Fruit fly (Drosophila melanogaster) whole organism, embryonic: ENCODE data around the gene CG31157.

Experiments
- Awh ChIP-seq: fragments of 200-800 bp; sonication (Bioruptor generic); IDR thresholded peaks from 2 replicates; pipeline ENCODE4, ENCODE4 v1.3.6; 2022; ENCODE audit warnings: missing biosample characterization, missing genetic modification characterization
- C15 ChIP-seq: fragments of 200-800 bp; sonication (Bioruptor generic); IDR thresholded peaks from 3 replicates; pipeline ENCODE4 v1.3.6; 2022; ENCODE audit warnings: missing biosample characterization, missing genetic modification characterization
- CG10147 ChIP-seq: fragments of 200-800 bp; sonication (Bioruptor generic); optimal IDR thresholded peaks from 2 replicates; lab custom pipeline; 2019; ENCODE audit warnings: missing biosample characterization, mild to moderate bottlenecking, missing genetic modification characterization, moderate library complexity
- CG10543 ChIP-seq: fragments of 200-800 bp; sonication (Bioruptor generic); optimal IDR thresholded peaks from 3 replicates; lab custom pipeline; 2017; ENCODE audit warnings: missing biosample characterization, mild to moderate bottlenecking, missing genetic modification characterization, moderate library complexity
- CG11093 ChIP-seq: fragments of 200-800 bp; sonication (Bioruptor generic); IDR thresholded peaks from 3 replicates; pipeline ENCODE4 v1.3.6; 2022; ENCODE audit warnings: missing biosample characterization, missing genetic modification characterization
- CG12236 ChIP-seq: fragments of 200-800 bp; sonication (Bioruptor generic); optimal IDR thresholded peaks from 2 replicates; lab custom pipeline; 2016; ENCODE audit warnings: missing biosample characterization, missing genetic modification characterization
- CG1233 ChIP-seq: fragments of 200-800 bp; sonication (Bioruptor generic); optimal IDR thresholded peaks from 4 replicates; lab custom pipeline; 2018; ENCODE audit warnings: missing biosample characterization, mild to moderate bottlenecking, missing genetic modification characterization
- CG17328 ChIP-seq: fragments of 200-800 bp; sonication (Bioruptor generic); IDR thresholded peaks from 2 replicates; pipeline ENCODE4 v1.3.6; 2022; ENCODE audit warnings: missing biosample characterization, missing genetic modification characterization
- CG17802 ChIP-seq: fragments of 200-800 bp; sonication (Bioruptor generic); optimal IDR thresholded peaks from 2 replicates; lab custom pipeline; 2018; ENCODE audit warnings: missing biosample characterization, mild to moderate bottlenecking, missing genetic modification characterization, moderate library complexity
- CG17829 ChIP-seq: fragments of 200-800 bp; optimal IDR thresholded peaks from 2 replicates; lab custom pipeline; 2019; ENCODE audit warnings: missing biosample characterization, mild to moderate bottlenecking, missing genetic modification characterization, moderate library complexity
- CG18599 ChIP-seq: fragments of 200-800 bp; sonication (Bioruptor generic); optimal IDR thresholded peaks from 3 replicates; lab custom pipeline; 2017; ENCODE audit warnings: missing biosample characterization, missing genetic modification characterization, mild to moderate bottlenecking, moderate library complexity, missing genetic modification reagents
- CG2120 ChIP-seq: fragments of 200-800 bp; sonication (Bioruptor generic); optimal IDR thresholded peaks from 3 replicates; lab custom pipeline; 2016; ENCODE audit warnings: missing biosample characterization, missing genetic modification characterization
- CG2199 ChIP-seq: fragments of 200-800 bp; sonication (Bioruptor generic); IDR thresholded peaks from 3 replicates; pipeline ENCODE4 v1.3.6; 2022; ENCODE audit warnings: missing biosample characterization, missing genetic modification characterization
- CG2678 ChIP-seq: fragments of 200-800 bp; sonication (Bioruptor generic); optimal IDR thresholded peaks from 3 replicates; lab custom pipeline; 2019; ENCODE audit warnings: missing biosample characterization, mild to moderate bottlenecking, missing genetic modification characterization, moderate library complexity
- CG30403 ChIP-seq: fragments of 200-800 bp; sonication (Bioruptor generic); optimal IDR thresholded peaks from 3 replicates; lab custom pipeline; 2016; ENCODE audit warnings: missing biosample characterization, missing genetic modification characterization
- CG3281 ChIP-seq: fragments of 200-800 bp; sonication (Bioruptor generic); optimal IDR thresholded peaks from 3 replicates; lab custom pipeline; 2017; ENCODE audit warnings: missing biosample characterization, mild to moderate bottlenecking, missing genetic modification characterization
- CG34422 ChIP-seq: fragments of 200-800 bp; sonication (Bioruptor generic); IDR thresholded peaks from 3 replicates; pipeline ENCODE4 v1.3.6; 2022; ENCODE audit warnings: missing biosample characterization, missing genetic modification characterization
- CG3847 ChIP-seq: fragments of 200-800 bp; sonication (Bioruptor generic); IDR thresholded peaks from 2 replicates; pipeline ENCODE4 v1.3.6; 2022; ENCODE audit warnings: missing biosample characterization, missing genetic modification characterization
- CG42726 ChIP-seq: fragments of 200-800 bp; sonication (Bioruptor generic); IDR thresholded peaks from 2 replicates; pipeline ENCODE4 v1.3.6; 2022; ENCODE audit warnings: missing biosample characterization, missing genetic modification characterization; ENCODE audit not compliant: partially characterized antibody
- CG6683 ChIP-seq: fragments of 200-800 bp; sonication (Bioruptor generic); optimal IDR thresholded peaks from 2 replicates; lab custom pipeline; 2017; ENCODE audit warnings: missing biosample characterization, mild to moderate bottlenecking, missing genetic modification characterization, missing genetic modification reagents
- CG7556 ChIP-seq: fragments of 200-800 bp; sonication (Bioruptor generic); optimal IDR thresholded peaks from 2 replicates; lab custom pipeline; 2017; ENCODE audit warnings: missing biosample characterization, mild to moderate bottlenecking, missing genetic modification characterization
- CG8290 ChIP-seq, 3 experiments: fragments of 200-800 bp; sonication (Bioruptor generic); optimal IDR thresholded peaks; 2 replicates each; lab custom pipeline; 2016 to 2019; ENCODE audit warnings: missing biosample characterization in 3 of 3, missing genetic modification characterization in 3 of 3, mild to moderate bottlenecking in 2 of 3, moderate library complexity in 1 of 3
- CG9932 ChIP-seq: fragments of 200-800 bp; sonication (Bioruptor generic); IDR thresholded peaks from 2 replicates; pipeline ENCODE4 v1.3.6; 2022; ENCODE audit warnings: missing biosample characterization, missing genetic modification characterization
- D19A ChIP-seq: fragments of 200-800 bp; optimal IDR thresholded peaks from 3 replicates; lab custom pipeline; 2019; ENCODE audit warnings: missing biosample characterization, mild to moderate bottlenecking, missing genetic modification characterization, moderate library complexity
- GATAe ChIP-seq: fragments of 200-800 bp; sonication (Bioruptor generic); conservative IDR thresholded peaks from 2 replicates; pipeline ENCODE4 v1.3.6; 2022; ENCODE audit warnings: missing biosample characterization, missing genetic modification characterization
- HLH54F ChIP-seq: fragments of 200-800 bp; sonication (Bioruptor generic); optimal IDR thresholded peaks from 3 replicates; lab custom pipeline; 2016; ENCODE audit warnings: missing biosample characterization, missing genetic modification characterization
- Hey ChIP-seq: fragments of 200-800 bp; sonication (Bioruptor generic); optimal IDR thresholded peaks from 3 replicates; lab custom pipeline; 2018; ENCODE audit warnings: missing biosample characterization, mild to moderate bottlenecking, missing genetic modification characterization
- Lpt ChIP-seq: fragments of >200 bp; optimal IDR thresholded peaks from 2 replicates; lab custom pipeline; 2018; ENCODE audit warnings: missing biosample characterization, missing genetic modification characterization
- PHDP ChIP-seq: fragments of 200-800 bp; sonication (Bioruptor generic); optimal IDR thresholded peaks from 3 replicates; lab custom pipeline; 2018; ENCODE audit warnings: missing biosample characterization, mild to moderate bottlenecking, missing genetic modification characterization, moderate library complexity
- Scr ChIP-seq: fragments of 200-800 bp; sonication (Bioruptor generic); IDR thresholded peaks from 2 replicates; pipeline ENCODE4 v1.3.6; 2022; ENCODE audit warnings: missing biosample characterization, missing genetic modification characterization; ENCODE audit not compliant: partially characterized antibody
- Six4 ChIP-seq: fragments of 200-800 bp; sonication (Bioruptor generic); optimal IDR thresholded peaks from 2 replicates; lab custom pipeline; 2016; ENCODE audit warnings: missing biosample characterization, missing genetic modification characterization
- Trl ChIP-seq, 3 experiments: fragments of >200 bp in 2 of 3; fragments of 200-800 bp in 1 of 3; sonication (Bioruptor generic) in 1 of 3; optimal IDR thresholded peaks; 2 replicates in 1 of 3; 3 replicates in 2 of 3; lab custom pipeline; 2016 to 2017; ENCODE audit warnings: missing biosample characterization in 1 of 3, missing genetic modification characterization in 1 of 3
- ato ChIP-seq: fragments of 200-800 bp; sonication (Bioruptor generic); IDR thresholded peaks from 2 replicates; pipeline ENCODE4 v1.3.6; 2022; ENCODE audit warnings: missing biosample characterization, missing genetic modification characterization; ENCODE audit not compliant: partially characterized antibody
- bbx ChIP-seq: fragments of 200-800 bp; sonication (Bioruptor generic); IDR thresholded peaks from 2 replicates; pipeline ENCODE4 v1.3.6; 2022; ENCODE audit warnings: missing biosample characterization, missing genetic modification characterization; ENCODE audit not compliant: partially characterized antibody
- bcd ChIP-seq: fragments of 200-800 bp; sonication (Bioruptor generic); optimal IDR thresholded peaks from 2 replicates; lab custom pipeline; 2017; ENCODE audit warnings: missing biosample characterization, mild to moderate bottlenecking, missing genetic modification characterization
- dmrt11E ChIP-seq: fragments of 200-800 bp; sonication (Bioruptor generic); optimal IDR thresholded peaks from 3 replicates; lab custom pipeline; 2018; ENCODE audit warnings: missing biosample characterization, mild to moderate bottlenecking, missing genetic modification characterization, moderate library complexity
- dysf ChIP-seq: fragments of 200-800 bp; sonication (Bioruptor generic); IDR thresholded peaks from 3 replicates; pipeline ENCODE4 v1.3.6; 2022; ENCODE audit warnings: missing biosample characterization, missing genetic modification characterization
- ewg ChIP-seq: fragments of 200-800 bp; sonication (Bioruptor generic); optimal IDR thresholded peaks from 3 replicates; lab custom pipeline; 2017; ENCODE audit warnings: mild to moderate bottlenecking, missing biosample characterization, missing genetic modification reagents, missing genetic modification characterization
- exex ChIP-seq: fragments of 200-800 bp; sonication (Bioruptor generic); optimal IDR thresholded peaks from 4 replicates; lab custom pipeline; 2018; ENCODE audit warnings: missing biosample characterization, mild to moderate bottlenecking, missing genetic modification characterization, moderate library complexity
- gem ChIP-seq: fragments of 200-800 bp; sonication (Bioruptor generic); optimal IDR thresholded peaks from 2 replicates; lab custom pipeline; 2019; ENCODE audit warnings: missing biosample characterization, mild to moderate bottlenecking, missing genetic modification characterization, moderate library complexity
- ham ChIP-seq: fragments of 200-800 bp; sonication (Bioruptor generic); IDR thresholded peaks from 2 replicates; pipeline ENCODE4 v1.3.6; 2022; ENCODE audit warnings: missing biosample characterization, missing genetic modification characterization
- lab ChIP-seq: fragments of 200-800 bp; sonication (Bioruptor generic); optimal IDR thresholded peaks from 3 replicates; lab custom pipeline; 2017; ENCODE audit warnings: missing biosample characterization, missing genetic modification characterization, mild to moderate bottlenecking, moderate library complexity, missing genetic modification reagents
- pan ChIP-seq, 4 experiments: fragments of >200 bp in 3 of 4; fragments of 200-800 bp in 1 of 4; sonication (Bioruptor generic) in 1 of 4; optimal IDR thresholded peaks in 3 of 4; IDR thresholded peaks in 1 of 4; 2 replicates each; pipeline versions ENCODE4 v1.3.6 to Lab custom; 2017 to 2022; ENCODE audit warnings: missing biosample characterization in 2 of 4, missing genetic modification characterization in 2 of 4, mixed read lengths in 1 of 4
- pho ChIP-seq: fragments of 200-800 bp; sonication (Bioruptor generic); optimal IDR thresholded peaks from 2 replicates; lab custom pipeline; 2016; ENCODE audit warnings: missing biosample characterization, missing genetic modification characterization
- sens ChIP-seq: fragments of 200-800 bp; sonication (Bioruptor generic); peaks from one replicate; lab custom pipeline; 2016; ENCODE audit warnings: missing biosample characterization, missing genetic modification characterization
- trh ChIP-seq: fragments of 200-800 bp; sonication (Bioruptor generic); optimal IDR thresholded peaks from 2 replicates; lab custom pipeline; 2016; ENCODE audit warnings: missing biosample characterization, missing genetic modification characterization

Gene CG31157

dm6 chr3R:13015811-13016766 lies 31.4 kb upstream of the CG31157 start (continued):
- peak; percentile 20 for TF ChIP-seq CG2678 (tag; lab: Kevin White, UChicago)
- TF ChIP-seq CG9932 (GFP tag; lab: Robert Waterston, UW), result 0 out of 2 replicates have a peak, but pooled peaks have one; percentile 3
- no peak for TF ChIP-seq CG18599
- no peak for TF ChIP-seq CG8290 (GFP tag; optimal IDR thresholded peaks at IDR 0.05; lab: Kevin White, UChicago)
- TF ChIP-seq CG8290 (tag; optimal IDR thresholded peaks at IDR 0.05; lab: Kevin White, UChicago), result peak in 1 of 2 experiments; percentile 35
- TF ChIP-seq D19A, result no peak
- TF ChIP-seq C15, result no peak
- peak; percentile 50; the same call in 2 of the 3 replicates for TF ChIP-seq CG2199 (GFP tag; lab: Robert Waterston, UW)
- peak; percentile 37 for TF ChIP-seq CG10543
- TF ChIP-seq CG3847 (GFP tag; lab: Robert Waterston, UW), result 0 out of 2 replicates have a peak, but pooled peaks have one; percentile 15
- TF ChIP-seq CG1233 (GFP tag; lab: Kevin White, UChicago), result peak; percentile 23
- TF ChIP-seq Trl (optimal IDR thresholded peaks at IDR 0.05; lab: Kevin White, UChicago), result no peak
- peak; percentile 12 for TF ChIP-seq Trl (GFP tag; optimal IDR thresholded peaks at IDR 0.05; lab: Kevin White, UChicago)
- TF ChIP-seq CG17328 (GFP tag; lab: Robert Waterston, UW), result no peak
- peak; percentile 29; the same call in 1 of the 3 replicates for TF ChIP-seq dysf (GFP tag; lab: Robert Waterston, UW)
- no peak for TF ChIP-seq CG17802
- TF ChIP-seq CG42726 (GFP tag; lab: Robert Waterston, UW), result no peak
- TF ChIP-seq CG30403, result peak; percentile 28
- TF ChIP-seq PHDP (tag; lab: Kevin White, UChicago), result peak; percentile 16
- TF ChIP-seq Hey (tag; lab: Kevin White, UChicago), result no peak
- peak; percentile 78 for TF ChIP-seq ewg (GFP tag; lab: Kevin White, UChicago)
- 0 out of 2 replicates have a peak, but pooled peaks have one; percentile 26 for TF ChIP-seq Awh (GFP tag; lab: Robert Waterston, UW)
- peak; percentile 20 for TF ChIP-seq lab
- TF ChIP-seq sens (GFP tag; lab: Kevin White, UChicago), result peak; percentile 89
- TF ChIP-seq bbx (GFP tag; lab: Robert Waterston, UW), result peak; percentile 9; the same call in 1 of the 2 replicates
- TF ChIP-seq CG3281 (GFP tag; lab: Kevin White, UChicago), result peak; percentile 16
- peak; percentile 18; the same call in 1 of the 2 replicates for TF ChIP-seq GATAe (GFP tag; lab: Robert Waterston, UW)
- peak; percentile 39; the same call in 1 of the 3 replicates for TF ChIP-seq CG34422 (GFP tag; lab: Robert Waterston, UW)
- no peak for TF ChIP-seq CG17829 (tag; lab: Kevin White, UChicago)
- TF ChIP-seq ham (GFP tag; lab: Robert Waterston, UW), result no peak
- peak; percentile 0 for TF ChIP-seq bcd (GFP tag; lab: Kevin White, UChicago)
- TF ChIP-seq CG6683 (GFP tag; lab: Kevin White, UChicago), result no peak
- TF ChIP-seq pho (GFP tag; lab: Kevin White, UChicago), result peak; percentile 18
- TF ChIP-seq exex, result peak; percentile 70
- no peak for TF ChIP-seq CG10147 (GFP tag; lab: Kevin White, UChicago)
- no peak for TF ChIP-seq trh (GFP tag; lab: Kevin White, UChicago)
- no peak for TF ChIP-seq CG11093 (GFP tag; lab: Robert Waterston, UW)
- TF ChIP-seq HLH54F (GFP tag; lab: Kevin White, UChicago), result peak; percentile 5
- TF ChIP-seq CG12236 (GFP tag; lab: Kevin White, UChicago), result no peak
- TF ChIP-seq gem, result peak; percentile 22
- peak; percentile 10 for TF ChIP-seq Lpt (GFP tag; lab: Kevin White, UChicago)
- peak; percentile 25 for TF ChIP-seq CG7556
- TF ChIP-seq CG2120 (GFP tag; lab: Kevin White, UChicago), result peak; percentile 59
- no peak for TF ChIP-seq pan (optimal IDR thresholded peaks at IDR 0.05; lab: Kevin White, UChicago)
- TF ChIP-seq pan (GFP tag; optimal IDR thresholded peaks at IDR 0.05 in 1 of 2, IDR thresholded peaks at IDR 0.05 in 1 of 2), result peak in 1 of 2 experiments; percentile 4
- TF ChIP-seq Six4 (GFP tag; lab: Kevin White, UChicago), result no peak
- TF ChIP-seq dmrt11E, result peak; percentile 13
- TF ChIP-seq Scr, result no peak
- no peak for TF ChIP-seq ato (GFP tag; lab: Robert Waterston, UW)
